Fruit fly (Drosophila melanogaster) whole organism, wandering third instar larva: Measurements from ENCODE around the gene ph-p.
A peak's percentile ranks its signal among the peaks of the same experiment; 100 is the strongest.

ENCODE experiments used
- Abd-B ChIP-seq: fragments of >200 bp; optimal IDR thresholded peaks from 2 replicates; lab custom pipeline; 2017; ENCODE audit warnings: missing biosample characterization, missing genetic modification characterization
- CG32264 ChIP-seq: fragments of 200-800 bp; sonication (Bioruptor generic); optimal IDR thresholded peaks from 2 replicates; lab custom pipeline; 2016; ENCODE audit warnings: missing biosample characterization, missing genetic modification characterization
- CG9705 ChIP-seq: fragments of 200-800 bp; sonication (Bioruptor generic); optimal IDR thresholded peaks from 2 replicates; lab custom pipeline; 2018; ENCODE audit warnings: missing biosample characterization, mild to moderate bottlenecking, missing genetic modification characterization
- CrebA ChIP-seq: fragments of 200-800 bp; sonication (Bioruptor generic); optimal IDR thresholded peaks from 2 replicates; lab custom pipeline; 2016; ENCODE audit warnings: missing biosample characterization, mild to moderate bottlenecking, missing genetic modification characterization, borderline replicate concordance
- Dfd ChIP-seq: fragments of >200 bp; optimal IDR thresholded peaks from 2 replicates; lab custom pipeline; 2017; ENCODE audit warnings: missing biosample characterization, missing genetic modification characterization
- Dif ChIP-seq: fragments of 200-275, 200-300 bp; sonication (Bioruptor generic); optimal IDR thresholded peaks from 2 replicates; lab custom pipeline; 2018; ENCODE audit warnings: missing biosample characterization, missing genetic modification characterization; ENCODE audit not compliant: partially characterized antibody
- GATAd ChIP-seq: sonication (Bioruptor generic); optimal IDR thresholded peaks from 2 replicates; lab custom pipeline; 2016; ENCODE audit warnings: missing biosample characterization, missing genetic modification characterization
- HLH106 ChIP-seq: fragments of 200-800 bp; optimal IDR thresholded peaks from 3 replicates; lab custom pipeline; 2019; ENCODE audit warnings: missing biosample characterization, mild to moderate bottlenecking, missing genetic modification characterization, moderate library complexity
- Hnf4 ChIP-seq: fragments of 200-800 bp; sonication (Bioruptor generic); optimal IDR thresholded peaks from 2 replicates; lab custom pipeline; 2016; ENCODE audit warnings: missing biosample characterization, mild to moderate bottlenecking, missing genetic modification characterization
- Hr78 ChIP-seq: fragments of >200 bp; optimal IDR thresholded peaks from 2 replicates; lab custom pipeline; 2017; ENCODE audit warnings: missing biosample characterization, missing genetic modification characterization
- Hr83 ChIP-seq: fragments of 200-300 bp; sonication (Bioruptor generic); optimal IDR thresholded peaks from 2 replicates; lab custom pipeline; 2016; ENCODE audit warnings: missing biosample characterization, mild to moderate bottlenecking, missing genetic modification characterization, moderate library complexity; ENCODE audit not compliant: poor library complexity, severe bottlenecking
- Jra ChIP-seq: sonication (Bioruptor generic); optimal IDR thresholded peaks from 2 replicates; lab custom pipeline; 2016; ENCODE audit warnings: missing biosample characterization, missing genetic modification characterization
- Mio ChIP-seq: sonication (Bioruptor generic); optimal IDR thresholded peaks from 2 replicates; lab custom pipeline; 2016; ENCODE audit warnings: missing biosample characterization, missing genetic modification characterization
- Myc ChIP-seq: fragments of >200 bp; optimal IDR thresholded peaks from 2 replicates; lab custom pipeline; 2017
- N ChIP-seq: fragments of >200 bp; optimal IDR thresholded peaks from 2 replicates; lab custom pipeline; 2018; ENCODE audit warnings: missing biosample characterization, missing external identifiers, missing genetic modification characterization
- OdsH ChIP-seq: fragments of 200-800 bp; sonication (Bioruptor generic); optimal IDR thresholded peaks from 2 replicates; lab custom pipeline; 2016; ENCODE audit warnings: missing biosample characterization, mild to moderate bottlenecking, missing genetic modification characterization
- Rel ChIP-seq, 2 experiments: fragments of 200-800 bp; sonication (Bioruptor generic) in 1 of 2; optimal IDR thresholded peaks; 2 replicates in 1 of 2; 3 replicates in 1 of 2; lab custom pipeline; 2016 to 2019; ENCODE audit warnings: mild to moderate bottlenecking in 2 of 2, missing biosample characterization in 2 of 2, missing genetic modification characterization in 2 of 2, moderate library complexity in 1 of 2
- Sp1 ChIP-seq: fragments of 200-800 bp; sonication (Bioruptor generic); optimal IDR thresholded peaks from 3 replicates; lab custom pipeline; 2019; ENCODE audit warnings: missing biosample characterization, mild to moderate bottlenecking, missing genetic modification characterization, moderate library complexity
- Vsx2 ChIP-seq: fragments of 200-300, 225-300 bp; sonication (Bioruptor generic); optimal IDR thresholded peaks from 2 replicates; lab custom pipeline; 2018; ENCODE audit warnings: missing biosample characterization, missing genetic modification characterization; ENCODE audit not compliant: partially characterized antibody
- br ChIP-seq: fragments of 200-800 bp; sonication (Bioruptor generic); optimal IDR thresholded peaks from 2 replicates; lab custom pipeline; 2016; ENCODE audit warnings: missing biosample characterization, missing genetic modification characterization
- brk ChIP-seq: fragments of 200-800 bp; sonication (Bioruptor generic); optimal IDR thresholded peaks from 2 replicates; lab custom pipeline; 2016; ENCODE audit warnings: missing biosample characterization, mild to moderate bottlenecking, missing genetic modification characterization
- dl ChIP-seq, 2 experiments: fragments of 175-275, 200-275 bp in 1 of 2; fragments of 200-275 bp in 1 of 2; sonication (Bioruptor generic); optimal IDR thresholded peaks; lab custom pipeline; 2018; ENCODE audit warnings: mild to moderate bottlenecking in 2 of 2, missing biosample characterization in 2 of 2, missing genetic modification characterization in 2 of 2, moderate library complexity in 2 of 2; ENCODE audit not compliant: partially characterized antibody in 2 of 2, insufficient read depth in 1 of 2
- dmrt93B ChIP-seq: fragments of 200-800 bp; sonication (Bioruptor generic); optimal IDR thresholded peaks from 2 replicates; lab custom pipeline; 2018; ENCODE audit warnings: missing biosample characterization, mild to moderate bottlenecking, missing genetic modification characterization
- dsf ChIP-seq: sonication (Bioruptor generic); optimal IDR thresholded peaks from 2 replicates; lab custom pipeline; 2016; ENCODE audit warnings: missing biosample characterization, missing genetic modification characterization, borderline replicate concordance
- ey ChIP-seq: fragments of 200-800 bp; sonication (Bioruptor generic); optimal IDR thresholded peaks from 2 replicates; lab custom pipeline; 2016; ENCODE audit warnings: missing biosample characterization, missing genetic modification characterization
- foxo ChIP-seq, 2 experiments: fragments of 200-800 bp; sonication (Bioruptor generic); optimal IDR thresholded peaks; 2 replicates in 1 of 2; 3 replicates in 1 of 2; lab custom pipeline; 2016 to 2017; ENCODE audit warnings: missing biosample characterization in 2 of 2, missing genetic modification characterization in 2 of 2
- fru ChIP-seq: fragments of 200-800 bp; sonication (Bioruptor generic); optimal IDR thresholded peaks from 3 replicates; lab custom pipeline; 2016; ENCODE audit warnings: missing biosample characterization, mild to moderate bottlenecking, missing genetic modification characterization
- h ChIP-seq: fragments of 200-800 bp; sonication (Bioruptor generic); optimal IDR thresholded peaks from 3 replicates; lab custom pipeline; 2016; ENCODE audit warnings: missing biosample characterization, mild to moderate bottlenecking, missing genetic modification characterization
- jim ChIP-seq: fragments of 175-275, 200-325 bp; sonication (Bioruptor generic); optimal IDR thresholded peaks from 2 replicates; lab custom pipeline; 2016; ENCODE audit warnings: missing biosample characterization, mild to moderate bottlenecking, missing genetic modification characterization
- lola ChIP-seq: fragments of >200 bp; optimal IDR thresholded peaks from 2 replicates; lab custom pipeline; 2017; ENCODE audit warnings: missing biosample characterization, missing genetic modification characterization
- pan ChIP-seq: fragments of >200 bp; optimal IDR thresholded peaks from 2 replicates; lab custom pipeline; 2017
- psq ChIP-seq: fragments of 200-800 bp; sonication (Bioruptor generic); optimal IDR thresholded peaks from 3 replicates; lab custom pipeline; 2017; ENCODE audit warnings: missing biosample characterization, mild to moderate bottlenecking, missing genetic modification characterization, moderate library complexity
- rgr ChIP-seq: fragments of 200-800 bp; sonication (Bioruptor generic); optimal IDR thresholded peaks from 3 replicates; lab custom pipeline; 2016; ENCODE audit warnings: missing biosample characterization, mild to moderate bottlenecking, missing genetic modification characterization
- sage ChIP-seq: fragments of 200-800 bp; sonication (Bioruptor generic); optimal IDR thresholded peaks from 2 replicates; lab custom pipeline; 2016; ENCODE audit warnings: missing biosample characterization, mild to moderate bottlenecking, missing genetic modification characterization
- sv ChIP-seq: fragments of 200-800 bp; sonication (Bioruptor generic); optimal IDR thresholded peaks from 3 replicates; lab custom pipeline; 2016; ENCODE audit warnings: missing biosample characterization, missing genetic modification characterization
- tai ChIP-seq: sonication (Bioruptor generic); optimal IDR thresholded peaks from 2 replicates; lab custom pipeline; 2016; ENCODE audit warnings: missing biosample characterization, missing genetic modification characterization
- usp ChIP-seq: fragments of >200 bp; optimal IDR thresholded peaks from 2 replicates; lab custom pipeline; 2017; ENCODE audit warnings: missing biosample characterization, missing genetic modification characterization
- woc ChIP-seq: sonication (Bioruptor generic); optimal IDR thresholded peaks from 2 replicates; lab custom pipeline; 2016; ENCODE audit warnings: missing biosample characterization, mild to moderate bottlenecking, missing genetic modification characterization

The ph-p gene

DNA sequence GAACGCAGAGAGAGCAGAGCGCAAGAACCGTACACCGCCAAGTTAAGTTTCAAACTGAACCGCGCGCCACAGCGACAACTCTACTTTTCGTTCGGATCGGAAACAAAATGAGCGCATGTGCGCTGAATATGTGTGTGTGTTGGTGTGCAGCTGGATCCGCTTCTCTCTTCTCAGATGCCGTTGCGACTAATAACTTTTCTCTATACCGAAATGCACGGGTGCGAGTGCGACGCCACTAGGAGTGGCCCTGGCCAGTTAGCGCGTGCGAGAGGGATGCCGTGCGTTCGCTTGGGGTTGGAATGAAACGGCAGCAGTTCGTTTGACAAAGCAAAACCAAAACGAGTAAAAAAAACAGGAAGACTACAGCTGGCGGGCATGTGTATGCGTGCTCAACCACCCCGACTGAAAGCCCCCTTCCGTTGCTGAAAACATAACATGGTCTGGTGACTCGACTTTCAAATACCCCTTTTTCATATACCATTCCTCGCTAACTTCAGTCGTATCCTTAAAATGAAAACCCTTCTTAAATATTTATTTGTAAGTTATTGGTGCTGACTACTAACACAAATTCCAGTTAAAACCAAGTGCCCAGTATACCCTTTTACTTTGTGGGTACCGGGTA, 1.2 kb downstream of the ph-p start:
- TF ChIP-seq Rel (GFP tag; optimal IDR thresholded peaks at IDR 0.05; lab: Kevin White, UChicago), result peak; percentile 99
- TF ChIP-seq Rel (tag; optimal IDR thresholded peaks at IDR 0.05; lab: Kevin White, UChicago), result peak; percentile 98
- TF ChIP-seq foxo (GFP tag; optimal IDR thresholded peaks at IDR 0.05; lab: Kevin White, UChicago), result peak; percentile 99 to 100
- peak; percentile 100 for TF ChIP-seq OdsH
- peak; percentile 99 for TF ChIP-seq jim
- no peak for TF ChIP-seq lola (GFP tag; lab: Kevin White, UChicago)
- TF ChIP-seq Hr78 (GFP tag; lab: Kevin White, UChicago), result no peak
- peak; percentile 98 for TF ChIP-seq brk (GFP tag; lab: Kevin White, UChicago)
- peak; percentile 99 for TF ChIP-seq sage (GFP tag; lab: Kevin White, UChicago)
- peak; percentile 100 for TF ChIP-seq HLH106 (tag; lab: Kevin White, UChicago)
- TF ChIP-seq dmrt93B (GFP tag; lab: Kevin White, UChicago), result peak; percentile 100
- peak; percentile 98 for TF ChIP-seq Dfd (GFP tag; lab: Kevin White, UChicago)
- peak; percentile 100 for TF ChIP-seq Sp1 (GFP tag; lab: Kevin White, UChicago)
- TF ChIP-seq Vsx2 (GFP tag; lab: Kevin White, UChicago), result peak; percentile 72
- TF ChIP-seq rgr (GFP tag; lab: Kevin White, UChicago), result peak; percentile 100
- TF ChIP-seq GATAd (GFP tag; lab: Kevin White, UChicago), result peak; percentile 99
- TF ChIP-seq Dif (GFP tag; lab: Kevin White, UChicago), result peak; percentile 71
- TF ChIP-seq h (GFP tag; lab: Kevin White, UChicago), result peak; percentile 100
- peak; percentile 100 for TF ChIP-seq sv
- TF ChIP-seq dl (GFP tag; optimal IDR thresholded peaks at IDR 0.05; lab: Kevin White, UChicago; ENCODE audit: insufficient read depth in 1 of 2, partially characterized antibody in 2 of 2), result peak in 1 of 2 experiments; percentile 10
- peak; percentile 99 for TF ChIP-seq tai
- TF ChIP-seq CrebA, result peak; percentile 98
- peak; percentile 100 for TF ChIP-seq Hnf4
- TF ChIP-seq br, result peak; percentile 100
- peak; percentile 99 for TF ChIP-seq Jra (GFP tag; lab: Kevin White, UChicago)
- peak; percentile 100 for TF ChIP-seq CG9705
- peak; percentile 98 for TF ChIP-seq dsf (GFP tag; lab: Kevin White, UChicago)
- TF ChIP-seq Abd-B (GFP tag; lab: Kevin White, UChicago), result no peak
- TF ChIP-seq fru (GFP tag; lab: Kevin White, UChicago), result peak; percentile 100
- TF ChIP-seq CG32264 (GFP tag; lab: Kevin White, UChicago), result peak; percentile 100
- peak; percentile 13 for TF ChIP-seq usp
- peak; percentile 96 for TF ChIP-seq Mio (GFP tag; lab: Kevin White, UChicago)
- peak; percentile 98 for TF ChIP-seq psq (GFP tag; lab: Kevin White, UChicago)
- peak; percentile 98 for TF ChIP-seq Hr83
- peak; percentile 100 for TF ChIP-seq woc (GFP tag; lab: Kevin White, UChicago)
- TF ChIP-seq Myc, result no peak
- peak; percentile 100 for TF ChIP-seq ey (GFP tag; lab: Kevin White, UChicago)
- TF ChIP-seq pan (lab: Kevin White, UChicago), result peak; percentile 91
- TF ChIP-seq N (GFP tag; lab: Kevin White, UChicago), result no peak

DNA sequence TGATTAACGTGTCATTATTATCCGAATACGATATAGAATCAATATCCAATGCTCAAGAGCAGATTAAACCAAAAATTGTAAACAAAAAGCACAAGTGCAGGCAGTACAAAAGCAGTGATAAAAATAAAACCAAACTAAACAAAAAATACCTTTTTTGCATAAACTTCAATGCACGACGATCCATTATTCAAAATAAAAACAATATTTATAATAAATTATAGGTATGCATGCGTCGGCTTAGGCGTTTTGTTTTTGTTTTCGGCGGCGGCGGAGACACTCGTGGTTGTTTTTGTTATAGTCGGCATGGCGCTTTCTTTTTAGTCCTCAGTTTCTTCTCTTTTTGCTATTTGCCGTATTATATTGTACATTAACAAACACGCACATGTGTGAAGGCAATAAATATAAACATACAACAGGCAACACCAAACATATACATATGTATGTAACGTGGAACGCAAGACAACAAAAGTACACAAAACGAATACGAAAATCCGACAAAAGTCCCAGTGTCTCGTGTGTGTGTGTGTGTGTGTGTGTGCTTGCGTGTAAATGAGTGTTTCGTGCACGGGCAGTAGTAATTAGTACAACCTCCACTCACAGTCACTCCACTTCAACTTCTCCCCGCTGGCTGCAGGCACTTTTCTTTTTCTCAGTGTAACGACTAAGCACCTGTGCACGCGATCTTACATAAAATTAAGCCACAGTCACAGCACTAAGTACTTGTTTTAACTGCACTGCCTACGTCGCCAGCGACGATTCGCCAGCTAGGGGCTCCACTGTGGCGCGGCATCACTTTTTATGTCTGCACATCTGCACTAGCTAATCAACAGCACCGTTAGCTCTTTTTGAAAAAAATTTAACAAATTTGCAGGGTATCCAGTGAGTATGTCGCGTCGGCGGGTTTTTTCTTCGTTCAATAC, 2.0 kb downstream of the ph-p start:
- no peak for TF ChIP-seq Hnf4
- peak; percentile 45 for TF ChIP-seq fru (GFP tag; lab: Kevin White, UChicago)
- peak; percentile 52 for TF ChIP-seq Dfd (GFP tag; lab: Kevin White, UChicago)
- TF ChIP-seq Sp1 (GFP tag; lab: Kevin White, UChicago), result no peak
- no peak for TF ChIP-seq Vsx2 (GFP tag; lab: Kevin White, UChicago)
- TF ChIP-seq N (GFP tag; lab: Kevin White, UChicago), result no peak
- TF ChIP-seq foxo (GFP tag; optimal IDR thresholded peaks at IDR 0.05; lab: Kevin White, UChicago), result peak in 1 of 2 experiments; percentile 59
- TF ChIP-seq woc (GFP tag; lab: Kevin White, UChicago), result no peak
- no peak for TF ChIP-seq Hr83
- no peak for TF ChIP-seq Jra (GFP tag; lab: Kevin White, UChicago)
- TF ChIP-seq br, result no peak
- TF ChIP-seq h (GFP tag; lab: Kevin White, UChicago), result no peak
- TF ChIP-seq rgr (GFP tag; lab: Kevin White, UChicago), result no peak
- TF ChIP-seq GATAd (GFP tag; lab: Kevin White, UChicago), result no peak
- TF ChIP-seq Rel (GFP tag; optimal IDR thresholded peaks at IDR 0.05; lab: Kevin White, UChicago), result no peak
- peak; percentile 89 for TF ChIP-seq Rel (tag; optimal IDR thresholded peaks at IDR 0.05; lab: Kevin White, UChicago)
- no peak for TF ChIP-seq Dif (GFP tag; lab: Kevin White, UChicago)
- TF ChIP-seq sv, result no peak
- TF ChIP-seq CG9705, result no peak
- TF ChIP-seq Hr78 (GFP tag; lab: Kevin White, UChicago), result no peak
- TF ChIP-seq ey (GFP tag; lab: Kevin White, UChicago), result peak; percentile 42
